Fruit fly (Drosophila melanogaster) whole organism, adult: Measurements from ENCODE around the gene sdt.

Experiments used
- CG14711 ChIP-seq: fragments of 200-800 bp; sonication (Bioruptor generic); optimal IDR thresholded peaks from 2 replicates; lab custom pipeline; 2018; ENCODE audit warnings: missing biosample characterization, mild to moderate bottlenecking, missing genetic modification characterization, moderate library complexity
- CG1620 ChIP-seq: fragments of 200-800 bp; sonication (Bioruptor generic); optimal IDR thresholded peaks from 2 replicates; lab custom pipeline; 2016; ENCODE audit warnings: missing biosample characterization, missing genetic modification characterization
- CG5204 ChIP-seq: fragments of 200-800 bp; sonication (Bioruptor generic); optimal IDR thresholded peaks from 2 replicates; lab custom pipeline; 2016; ENCODE audit warnings: missing biosample characterization, missing genetic modification characterization
- Crg-1 ChIP-seq: fragments of 200-800 bp; sonication (Bioruptor generic); optimal IDR thresholded peaks from 2 replicates; lab custom pipeline; 2016; ENCODE audit warnings: missing biosample characterization, missing genetic modification characterization
- Mnt ChIP-seq: fragments of 200-800 bp; sonication (Bioruptor generic); optimal IDR thresholded peaks from 2 replicates; lab custom pipeline; 2016; ENCODE audit warnings: missing biosample characterization, mild to moderate bottlenecking, missing genetic modification characterization
- kay ChIP-seq: fragments of 200-800 bp; sonication (Bioruptor generic); peaks from one replicate; lab custom pipeline; 2016; ENCODE audit warnings: missing biosample characterization, missing genetic modification characterization, borderline replicate concordance
- ovo ChIP-seq: fragments of 200-800 bp; sonication (Bioruptor generic); optimal IDR thresholded peaks from 2 replicates; lab custom pipeline; 2016; ENCODE audit warnings: missing biosample characterization, missing genetic modification characterization
- tj ChIP-seq: fragments of 200-800 bp; sonication (Bioruptor generic); optimal IDR thresholded peaks from 3 replicates; lab custom pipeline; 2017; ENCODE audit warnings: missing biosample characterization, mild to moderate bottlenecking, missing genetic modification characterization, moderate library complexity

- TF ChIP-seq Mnt (no peak), ovo (GFP tag; lab: Kevin White, UChicago) (no peak), kay (GFP tag; lab: Kevin White, UChicago) (no peak), tj (GFP tag; lab: Kevin White, UChicago) (no peak), CG14711 (tag; lab: Kevin White, UChicago) (no peak), Crg-1 (GFP tag; lab: Kevin White, UChicago) (no peak), CG1620 (GFP tag; lab: Kevin White, UChicago) (no peak), CG5204 (GFP tag; lab: Kevin White, UChicago) (no peak)
Observed at dm6 chrX:8194559-8194958, 16.2 kb downstream of the sdt start.
